4 worm cellular contexts compared by ENCODE assay signal in genomic region chrX:16157499-16157898, ce11.
TF ChIP-seq lines count a peak whose summit lies in the region.

No protein-coding gene starts in this region.

TF ChIP-seq in whole organism, L2 larva, 48 proteins besides CTCF, POLR2A, EP300 and RAD21:
- peak; percentile 15 for TF ChIP-seq snpc-4 (tag; optimal IDR thresholded peaks at IDR 0.05; lab: Kevin White, UChicago)
- TF ChIP-seq ZK546.5 (tag; optimal IDR thresholded peaks at IDR 0.05; lab: Kevin White, UChicago), result no peak

TF ChIP-seq in whole organism, L4 larva, 104 proteins besides CTCF, POLR2A, EP300 and RAD21:
- TF ChIP-seq set-16 (GFP tag; IDR thresholded peaks at IDR 0.05; lab: Robert Waterston, UW) (peak; percentile 79), nhr-10 (tag; optimal IDR thresholded peaks at IDR 0.05; lab: Kevin White, UChicago) (no peak), dmd-9 (GFP tag; IDR thresholded peaks at IDR 0.05; lab: Robert Waterston, UW) (0 out of 2 replicates have a peak, but pooled peaks have one; percentile 51), unc-62 (GFP tag; optimal IDR thresholded peaks at IDR 0.05 in 1 of 2; lab: Kevin White, UChicago) (peak in 1 of 2 experiments; percentile 90), unc-62 (tag; optimal IDR thresholded peaks at IDR 0.05; lab: Kevin White, UChicago) (no peak), snpc-1.2 (GFP tag; IDR thresholded peaks at IDR 0.05; lab: Robert Waterston, UW) (0 out of 2 replicates have a peak, but pooled peaks have one; percentile 33), dpl-1 (GFP tag; optimal IDR thresholded peaks at IDR 0.05; lab: Kevin White, UChicago) (no peak), lin-29 (GFP tag; IDR thresholded peaks at IDR 0.05; lab: Robert Waterston, UW) (0 out of 2 replicates have a peak, but pooled peaks have one; percentile 29)
TF ChIP-seq in whole organism, L4 larva: peak in this region for 5.

TF ChIP-seq in whole organism, late embryonic, 69 proteins besides CTCF, POLR2A, EP300 and RAD21:
- TF ChIP-seq unc-55 (GFP tag; optimal IDR thresholded peaks at IDR 0.05; lab: Kevin White, UChicago) (no peak), dve-1 (tag; optimal IDR thresholded peaks at IDR 0.05; lab: Kevin White, UChicago) (no peak), C38D4.7 (GFP tag; optimal IDR thresholded peaks at IDR 0.05; lab: Kevin White, UChicago) (no peak), fax-1 (tag; optimal IDR thresholded peaks at IDR 0.05; lab: Kevin White, UChicago) (no peak), ceh-9 (tag; optimal IDR thresholded peaks at IDR 0.05; lab: Kevin White, UChicago) (peak; percentile 8)

TF ChIP-seq in whole organism, young adult, 124 proteins besides CTCF, POLR2A, EP300 and RAD21:
- TF ChIP-seq zfh-2 (GFP tag; conservative IDR thresholded peaks at IDR 0.05; lab: Robert Waterston, UW), result peak; percentile 82; the same call in 1 of the 2 replicates
- TF ChIP-seq madf-8 (GFP tag; conservative IDR thresholded peaks at IDR 0.05; lab: Robert Waterston, UW), result no peak
- TF ChIP-seq ztf-28 (GFP tag; IDR thresholded peaks at IDR 0.05; lab: Robert Waterston, UW), result 0 out of 2 replicates have a peak, but pooled peaks have one; percentile 20
- no peak for TF ChIP-seq somi-1 (GFP tag; optimal IDR thresholded peaks at IDR 0.05; lab: Kevin White, UChicago)
- no peak for TF ChIP-seq ceh-27 (GFP tag; optimal IDR thresholded peaks at IDR 0.05; lab: Kevin White, UChicago)
- TF ChIP-seq snpc-4 (GFP tag; optimal IDR thresholded peaks at IDR 0.05; lab: Kevin White, UChicago), result no peak
- TF ChIP-seq snpc-4 (tag; optimal IDR thresholded peaks at IDR 0.05; lab: Kevin White, UChicago), result peak in 3 of 4 experiments; percentile 1 to 66 (median 56)
- no peak for TF ChIP-seq dpff-1 (tag; optimal IDR thresholded peaks at IDR 0.05; lab: Kevin White, UChicago)
- no peak for TF ChIP-seq pha-4 (tag; optimal IDR thresholded peaks at IDR 0.05; lab: Kevin White, UChicago)
- no peak for TF ChIP-seq bed-1 (GFP tag; IDR thresholded peaks at IDR 0.05; lab: Robert Waterston, UW)
- 0 out of 2 replicates have a peak, but pooled peaks have one; percentile 57 for TF ChIP-seq sea-2 (GFP tag; IDR thresholded peaks at IDR 0.05; lab: Robert Waterston, UW)
- peak; percentile 61; the same call in 1 of the 2 replicates for TF ChIP-seq egrh-3 (GFP tag; IDR thresholded peaks at IDR 0.05; lab: Robert Waterston, UW)
